Fruit fly (Drosophila melanogaster): ENCODE measurements around the gene CG14286.

dm6 chr3R:18997388-18998287 lies 26.3 kb upstream of the CG14286 start:
- no peak for TF ChIP-seq jim (GFP tag; optimal IDR thresholded peaks at IDR 0.05)
- no peak for TF ChIP-seq GATAd (GFP tag; optimal IDR thresholded peaks at IDR 0.05)
- no peak for TF ChIP-seq Hr83 (GFP tag; optimal IDR thresholded peaks at IDR 0.05; ENCODE audit: poor library complexity, severe bottlenecking)
- TF ChIP-seq brk (GFP tag; optimal IDR thresholded peaks at IDR 0.05) = no peak
- no peak for TF ChIP-seq dmrt93B (GFP tag; optimal IDR thresholded peaks at IDR 0.05)
- TF ChIP-seq lola (GFP tag; optimal IDR thresholded peaks at IDR 0.05) = no peak
- TF ChIP-seq Myc (optimal IDR thresholded peaks at IDR 0.05) = no peak
- TF ChIP-seq psq (GFP tag; optimal IDR thresholded peaks at IDR 0.05) = peak; percentile 7
- TF ChIP-seq dl (GFP tag; optimal IDR thresholded peaks at IDR 0.05; ENCODE audit: insufficient read depth in 1 of 2, partially characterized antibody in 2 of 2) = no peak

Data from whole organism, wandering third instar larva.